Worm (Caenorhabditis elegans) whole organism, early embryonic: ENCODE measurements around the gene Y50E8A.10.

Experiments
- aly-1 ChIP-seq: sonication (generic microtip); optimal IDR thresholded peaks from 2 replicates; lab custom pipeline; 2016; ENCODE audit warnings: missing genetic modification characterization, missing compliant biosample characterization
- ama-1 ChIP-seq: fragments of 150-350 bp; optimal IDR thresholded peaks from 2 replicates; lab custom pipeline; 2014
- ceh-36 ChIP-seq: sonication (generic microtip); optimal IDR thresholded peaks from 2 replicates; lab custom pipeline; 2016; ENCODE audit warnings: missing genetic modification characterization, inconsistent platforms, missing compliant biosample characterization
- ets-7 ChIP-seq: sonication (generic microtip); optimal IDR thresholded peaks from 2 replicates; lab custom pipeline; 2016; ENCODE audit warnings: missing genotype, missing genetic modification characterization, missing compliant biosample characterization
- flt-1 ChIP-seq: fragments of 200-800 bp; sonication (Bioruptor generic); IDR thresholded peaks from 2 replicates; pipeline ENCODE4 v1.3.6; 2022; ENCODE audit warnings: missing genetic modification characterization, missing compliant biosample characterization
- hmbx-1 ChIP-seq: sonication (generic microtip); optimal IDR thresholded peaks from 2 replicates; lab custom pipeline; 2016; ENCODE audit warnings: mild to moderate bottlenecking, missing genetic modification characterization, missing compliant biosample characterization
- sea-1 ChIP-seq: fragments of 200-800 bp; sonication (Bioruptor generic); conservative IDR thresholded peaks from 2 replicates; pipeline ENCODE4 v1.3.6; 2022; ENCODE audit warnings: missing genetic modification characterization, missing compliant biosample characterization
- tbx-11 ChIP-seq: fragments of 200-800 bp; sonication (Bioruptor generic); IDR thresholded peaks from 2 replicates; pipeline ENCODE4 v1.3.6; 2022; ENCODE audit warnings: missing genetic modification characterization, missing compliant biosample characterization
- tbx-37 ChIP-seq: fragments of 200-800 bp; sonication (Bioruptor generic); conservative IDR thresholded peaks from 2 replicates; pipeline ENCODE4 v1.3.6; 2022; ENCODE audit warnings: missing genetic modification reagents, missing genetic modification characterization, missing compliant biosample characterization
- tra-4 ChIP-seq: sonication (generic microtip); optimal IDR thresholded peaks from 2 replicates; lab custom pipeline; 2017; ENCODE audit warnings: missing genetic modification characterization, missing compliant biosample characterization

- TF ChIP-seq tbx-37 (GFP tag; lab: Robert Waterston, UW): no peak
- no peak for TF ChIP-seq ama-1 (lab: Kevin White, UChicago)
- TF ChIP-seq sea-1 (GFP tag; lab: Robert Waterston, UW): no peak
- no peak for TF ChIP-seq hmbx-1 (tag; lab: Kevin White, UChicago)
- no peak for TF ChIP-seq ets-7 (tag; lab: Kevin White, UChicago)
- no peak for TF ChIP-seq tbx-11
- TF ChIP-seq aly-1 (tag; lab: Kevin White, UChicago): no peak
- TF ChIP-seq tra-4: no peak
- no peak for TF ChIP-seq flt-1
- TF ChIP-seq ceh-36 (tag; lab: Kevin White, UChicago): no peak
Observed at ce11 chrV:14773048-14773447, 6.7 kb upstream of the Y50E8A.10 start, which contains the start of gene haf-7.
